Fruit fly (Drosophila melanogaster) ovary, adult (tissue): ENCODE measurements around the gene Klp67A.
A peak's percentile ranks its signal among the peaks of the same experiment; 100 is the strongest.

Experiments used
- CG17801 ChIP-seq: fragments of 200-800 bp; optimal IDR thresholded peaks from 2 replicates; lab custom pipeline; 2019; ENCODE audit warnings: missing biosample characterization, mild to moderate bottlenecking, missing genetic modification characterization, moderate library complexity; ENCODE audit not compliant: partially characterized antibody

The Klp67A gene

dm6 chr3L:9366850-9367430 lies at the start of gene Klp67A, which contains the start of gene CG4452:
Gene Klp67A (minus strand): TSS chr3L:9367046.
Gene CG4452 (plus strand): TSS chr3L:9367377.
- no peak for TF ChIP-seq CG17801 (GFP tag; lab: Kevin White, UChicago)

dm6 chr3L:9410754-9411423 lies 44.0 kb upstream of the Klp67A start, which contains the start of the genes CG4022 and Cpsf5:
Gene CG4022 (minus strand): TSS chr3L:9410832.
Gene Cpsf5 (plus strand): TSS chr3L:9411038.
- peak; percentile 81 for TF ChIP-seq CG17801 (GFP tag; lab: Kevin White, UChicago)

DNA sequence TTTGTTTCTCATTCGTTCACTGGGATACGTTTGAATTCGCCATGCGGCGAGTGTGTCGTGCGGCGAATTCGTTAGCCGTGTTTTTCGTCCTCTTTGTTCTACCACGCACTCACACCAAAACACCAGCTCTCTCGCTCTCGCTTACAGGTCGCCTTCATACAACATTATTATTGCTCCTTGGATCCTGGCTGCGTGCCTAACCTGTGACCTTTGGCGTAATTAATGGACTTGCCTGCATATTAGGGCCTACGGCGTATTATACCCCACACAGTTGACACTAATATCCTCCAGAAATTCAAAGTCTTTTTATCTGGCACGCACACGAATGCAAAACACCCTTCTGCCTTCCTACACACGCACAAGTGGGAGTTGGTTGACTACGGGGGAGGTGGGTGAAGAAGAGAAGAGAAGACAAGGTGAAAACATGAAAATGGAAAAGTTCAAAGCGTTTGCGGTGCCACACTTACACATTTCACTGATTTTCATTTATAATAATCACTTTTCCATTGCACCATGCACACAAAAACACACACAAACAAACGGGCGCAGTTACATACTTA lies 43.3 kb upstream of the Klp67A start:
- no peak for TF ChIP-seq CG17801 (GFP tag; lab: Kevin White, UChicago)

dm6 chr3L:9404497-9404896 lies 37.7 kb upstream of the Klp67A start, which contains the start of gene Cpr67B:
Gene Cpr67B (plus strand): TSS chr3L:9404797.
- no peak for TF ChIP-seq CG17801 (GFP tag; lab: Kevin White, UChicago)

DNA sequence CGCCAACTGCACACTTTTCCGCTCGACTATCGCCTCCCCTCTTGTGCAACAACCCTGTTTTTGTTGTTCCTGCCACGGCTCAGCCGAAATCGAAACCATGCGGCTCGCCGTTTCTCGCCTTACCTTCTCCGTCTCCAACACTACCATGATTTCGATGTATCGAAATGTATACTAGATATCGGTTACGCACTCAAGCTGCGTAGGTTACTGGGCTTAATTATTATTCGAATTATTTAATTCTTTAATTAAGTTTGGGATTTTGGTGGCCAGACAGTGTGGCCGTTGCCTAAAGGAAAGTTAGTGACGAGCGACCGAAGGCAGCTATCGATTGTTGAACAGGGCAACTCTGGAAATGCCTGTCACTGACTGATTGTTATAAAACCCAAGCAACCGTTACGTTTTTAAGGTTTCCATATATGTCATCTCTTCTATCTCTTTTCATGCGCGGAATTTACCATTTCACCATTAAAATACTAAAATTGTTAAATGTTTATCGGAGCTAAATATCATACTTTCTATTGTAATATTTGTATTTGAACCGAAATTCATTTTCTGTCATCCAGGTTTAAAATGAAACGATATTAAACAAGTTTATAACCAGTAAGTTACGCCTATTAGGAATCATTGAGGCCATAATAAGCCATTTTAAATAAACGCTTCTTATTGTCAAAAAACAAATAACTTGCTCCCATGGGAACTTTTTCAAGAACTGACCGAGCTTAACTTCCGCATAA lies 35.5 kb upstream of the Klp67A start, which contains the start of gene eIF4E1:
TSS of gene eIF4E1 (minus strand) at position 304 of the 734 bp plus-strand sequence.
- no peak for TF ChIP-seq CG17801 (GFP tag; lab: Kevin White, UChicago)

DNA sequence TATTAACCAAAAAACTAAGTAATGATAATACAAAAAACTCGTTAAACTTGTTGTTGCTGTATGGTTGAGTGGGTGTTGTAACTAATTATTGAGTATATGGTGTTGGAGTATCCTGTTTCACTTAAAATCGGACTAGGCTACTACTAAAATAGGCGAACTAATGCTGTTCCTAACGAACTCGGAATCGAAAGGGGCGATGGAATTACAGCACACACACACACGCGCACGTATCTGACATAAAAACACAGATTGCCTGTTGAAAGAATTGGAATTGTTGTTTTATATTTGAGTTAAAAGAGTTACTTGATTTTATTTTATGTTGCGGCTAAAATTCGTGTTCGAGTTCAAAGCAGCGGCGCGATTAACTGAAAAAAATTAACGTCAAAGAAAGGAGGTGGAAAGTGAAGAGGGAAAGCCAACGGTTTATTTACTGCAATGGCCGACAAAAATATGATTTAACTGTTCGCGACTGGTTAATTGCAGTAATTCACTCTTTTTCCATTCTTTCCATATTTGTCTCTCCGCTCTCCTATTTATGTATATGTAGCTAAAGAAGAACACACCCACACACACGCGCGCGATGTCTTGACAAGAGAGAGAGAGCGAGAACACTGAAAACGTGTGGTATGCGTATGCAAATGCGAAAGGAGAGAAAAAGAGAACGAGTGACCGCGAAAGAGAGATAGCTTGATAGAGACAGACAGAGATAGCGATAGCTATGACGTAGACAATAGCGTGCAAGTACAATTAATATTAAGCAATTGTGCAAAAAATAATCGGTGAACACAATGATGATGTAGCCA lies 34.7 kb upstream of the Klp67A start:
- TF ChIP-seq CG17801 (GFP tag; lab: Kevin White, UChicago): no peak

- no peak for TF ChIP-seq CG17801 (GFP tag; lab: Kevin White, UChicago)
Observed at dm6 chr3L:9400697-9401353, 34.0 kb upstream of the Klp67A start.

- no peak for TF ChIP-seq CG17801 (GFP tag; lab: Kevin White, UChicago)
Observed at dm6 chr3L:9399855-9400254, 33.0 kb upstream of the Klp67A start.

DNA sequence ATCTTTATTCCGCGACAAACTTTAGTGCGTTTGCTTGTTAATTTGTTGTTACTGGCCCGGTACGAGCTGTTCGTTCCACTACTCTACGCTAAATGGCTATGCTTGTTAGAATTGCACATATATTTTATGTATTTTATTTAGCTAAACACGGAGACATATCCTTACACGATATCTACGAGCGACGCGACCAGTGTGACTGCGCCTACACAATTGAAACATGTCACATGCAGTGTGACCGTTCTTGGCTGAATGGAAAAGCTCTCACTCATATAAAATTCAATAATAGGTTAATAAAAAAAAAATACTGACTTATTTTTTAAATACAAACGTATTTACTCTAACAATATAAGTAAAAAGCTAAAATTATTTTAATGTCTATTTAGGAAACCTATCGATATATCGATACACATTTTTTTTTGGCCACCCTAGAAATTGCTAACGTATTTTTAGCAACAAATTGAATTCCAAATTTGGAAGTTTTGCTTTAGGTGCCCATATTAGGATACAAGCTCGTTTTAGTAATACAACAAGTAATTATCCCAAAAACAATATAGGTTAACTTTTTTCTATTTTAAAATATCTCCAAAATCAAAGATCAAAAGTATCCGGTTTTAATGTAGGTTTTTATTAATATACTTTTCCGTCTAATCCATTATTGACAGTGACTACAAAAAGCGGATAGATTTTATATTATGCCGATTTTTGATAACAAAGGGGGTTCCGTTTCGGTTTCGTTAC lies 32.3 kb upstream of the Klp67A start, which contains the start of gene CG4080:
TSS of gene CG4080 (minus strand) at position 215 of the 738 bp plus-strand sequence.
- peak; percentile 68 for TF ChIP-seq CG17801 (GFP tag; lab: Kevin White, UChicago)

- TF ChIP-seq CG17801 (GFP tag; lab: Kevin White, UChicago): no peak
Observed at dm6 chr3L:9398435-9398981, 31.7 kb upstream of the Klp67A start.

DNA sequence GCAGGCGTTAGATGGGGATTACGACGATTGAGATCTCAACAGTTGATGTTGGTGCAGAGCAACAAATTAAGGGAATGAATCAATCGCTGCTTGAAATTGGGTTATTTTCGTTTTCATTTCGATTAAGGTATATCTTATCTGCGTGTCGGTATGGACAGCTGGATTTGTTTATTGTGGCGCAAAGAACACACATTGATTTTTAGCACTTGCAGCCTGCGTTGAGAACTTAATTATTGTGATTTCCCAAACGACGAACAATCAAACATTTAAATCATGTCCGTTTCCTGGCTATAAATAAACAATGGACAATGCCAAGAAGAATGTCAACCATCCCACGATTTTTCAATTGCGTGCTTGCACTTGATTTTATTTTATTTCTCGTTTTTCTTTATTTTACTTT lies 31.2 kb upstream of the Klp67A start:
- no peak for TF ChIP-seq CG17801 (GFP tag; lab: Kevin White, UChicago)

dm6 chr3L:9397156-9397555 lies 30.3 kb upstream of the Klp67A start:
- peak; percentile 58 for TF ChIP-seq CG17801 (GFP tag; lab: Kevin White, UChicago)

DNA sequence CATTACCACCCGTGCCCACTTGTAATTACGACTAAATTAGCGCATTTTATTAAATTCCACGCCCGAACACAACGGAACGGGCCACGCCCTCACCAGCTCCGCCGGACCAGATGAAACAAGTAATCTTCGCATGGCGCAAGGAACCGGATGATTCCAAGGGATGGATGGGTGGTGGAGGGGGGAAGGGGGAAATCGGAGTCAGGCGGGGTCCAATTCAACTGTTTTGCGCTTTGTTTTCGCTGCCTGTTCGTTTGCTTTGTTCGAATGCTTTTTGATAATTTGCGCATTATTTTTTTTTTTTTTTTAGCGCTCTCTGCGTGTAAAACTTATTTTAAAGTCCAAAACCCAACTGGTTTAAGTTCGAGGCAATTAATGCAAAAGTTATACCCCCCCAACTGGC lies 29.9 kb upstream of the Klp67A start:
- no peak for TF ChIP-seq CG17801 (GFP tag; lab: Kevin White, UChicago)
